Worm (Caenorhabditis elegans): ENCODE results near the gene F36F12.1.

ce11 chrV:2150876-2151275 lies 47.9 kb upstream of the F36F12.1 start, which contains the start of gene C45H4.13:
- TF ChIP-seq ceh-36 (tag; optimal IDR thresholded peaks at IDR 0.05) (no peak), ceh-13 (GFP tag; optimal IDR thresholded peaks at IDR 0.05) (no peak), ama-1 (optimal IDR thresholded peaks at IDR 0.05) (no peak), F13C5.2 (tag; optimal IDR thresholded peaks at IDR 0.05) (no peak), scrt-1 (GFP tag; IDR thresholded peaks at IDR 0.05) (no peak), ets-7 (tag; optimal IDR thresholded peaks at IDR 0.05) (no peak), tbx-37 (GFP tag; conservative IDR thresholded peaks at IDR 0.05) (no peak), hnd-1 (tag; optimal IDR thresholded peaks at IDR 0.05) (no peak), tbx-11 (GFP tag; IDR thresholded peaks at IDR 0.05) (no peak), flt-1 (GFP tag; IDR thresholded peaks at IDR 0.05) (no peak), sea-1 (GFP tag; conservative IDR thresholded peaks at IDR 0.05) (no peak)

Measured in whole organism, early embryonic.